Fruit fly (Drosophila melanogaster) whole organism: ENCODE measurements around the gene wac.

Experiments
- CG8478 ChIP-seq: fragments of >200 bp; optimal IDR thresholded peaks from 2 replicates; lab custom pipeline; 2018; ENCODE audit warnings: inconsistent platforms
- Dll ChIP-seq: fragments of >200 bp; optimal IDR thresholded peaks from 2 replicates; lab custom pipeline; 2017
- EcR ChIP-seq, 2 experiments: fragments of >200 bp; optimal IDR thresholded peaks; 2 replicates each; lab custom pipeline; 2017; ENCODE audit warnings: missing biosample characterization in 2 of 2, missing genetic modification characterization in 2 of 2, missing genetic modification reagents in 2 of 2
- pan ChIP-seq: fragments of >200 bp; optimal IDR thresholded peaks from 2 replicates; lab custom pipeline; 2017
- psq ChIP-seq: fragments of >200 bp; optimal IDR thresholded peaks from 2 replicates; lab custom pipeline; 2017
- usp ChIP-seq: fragments of >200 bp; optimal IDR thresholded peaks from 2 replicates; lab custom pipeline; 2017; ENCODE audit warnings: missing biosample characterization, missing genetic modification characterization, mixed read lengths

DNA sequence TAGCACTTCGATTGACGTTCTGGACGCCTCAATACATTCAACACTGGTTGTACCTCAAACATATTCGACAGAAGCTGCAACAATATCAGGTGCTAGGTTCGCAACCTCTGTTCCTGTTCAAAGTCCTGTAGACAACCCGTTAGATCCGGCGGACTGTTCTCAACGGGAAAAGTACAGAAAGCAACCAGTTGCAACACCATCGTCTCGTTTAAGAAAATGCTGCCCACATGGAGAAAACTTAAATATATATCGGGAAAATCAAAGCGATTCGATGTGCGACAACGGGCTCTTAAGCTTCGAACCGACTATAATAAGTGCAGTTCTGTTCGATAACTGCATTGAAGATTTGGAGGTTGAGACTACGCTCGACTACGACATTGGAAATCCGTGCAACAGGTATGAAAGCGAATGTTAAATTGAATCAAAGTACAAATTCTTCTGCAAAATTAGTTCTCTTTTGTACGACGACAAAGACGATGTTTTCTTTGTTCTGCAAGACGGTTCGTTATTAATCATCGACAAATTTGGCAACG is 9.7 kb upstream of the wac start:
- TF ChIP-seq CG8478 (lab: Kevin White, UChicago) = no peak
- no peak for TF ChIP-seq psq (lab: Kevin White, UChicago)
- TF ChIP-seq pan (lab: Kevin White, UChicago) = no peak
- TF ChIP-seq Dll (lab: Kevin White, UChicago) = no peak
- no peak for TF ChIP-seq usp
- TF ChIP-seq EcR (GFP tag; optimal IDR thresholded peaks at IDR 0.05; lab: Kevin White, UChicago) = no peak
